Fruit fly (Drosophila melanogaster) whole organism, embryonic: ENCODE measurements around the gene Cmtr1.

ENCODE experiments used
- Bgb ChIP-seq: fragments of 200-800 bp; sonication (Bioruptor generic); IDR thresholded peaks from 2 replicates; pipeline ENCODE4 v1.3.6; 2022; ENCODE audit warnings: missing biosample characterization, missing genetic modification characterization; ENCODE audit not compliant: partially characterized antibody
- CG16815 ChIP-seq: fragments of 200-800 bp; sonication (Bioruptor generic); optimal IDR thresholded peaks from 3 replicates; lab custom pipeline; 2017; ENCODE audit warnings: missing biosample characterization, mild to moderate bottlenecking, missing genetic modification characterization

dm6 chrX:4108612-4109173 lies 7.9 kb upstream of the Cmtr1 start:
- TF ChIP-seq Bgb (GFP tag; lab: Robert Waterston, UW) (no peak), CG16815 (no peak)
